Fruit fly (Drosophila melanogaster): Measurements from ENCODE around the gene grim.

DNA sequence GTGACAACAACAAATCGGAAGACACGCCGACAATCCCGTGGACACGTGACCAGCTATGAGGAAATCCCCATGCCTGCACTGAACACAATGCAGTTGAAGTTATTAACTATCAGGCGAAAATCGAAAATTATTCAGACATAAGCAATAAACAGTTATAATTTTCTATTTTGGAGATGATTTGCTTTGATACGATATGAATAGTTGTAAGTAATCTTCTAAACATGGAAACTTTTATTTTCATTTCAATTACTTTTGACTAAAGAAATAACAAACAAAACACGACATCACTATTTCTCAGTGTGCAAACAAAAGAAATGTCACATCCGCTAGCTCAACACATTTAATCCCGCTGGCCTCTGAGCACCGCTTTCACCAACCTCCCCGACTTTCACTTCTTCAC, 24.9 kb upstream of the grim start:
- TF ChIP-seq EcR (GFP tag; optimal IDR thresholded peaks at IDR 0.05), result no peak
- no peak for TF ChIP-seq psq (optimal IDR thresholded peaks at IDR 0.05)
- TF ChIP-seq CG8478 (optimal IDR thresholded peaks at IDR 0.05), result no peak
